Worm (Caenorhabditis elegans) whole organism, midembryonic: ENCODE data around the gene lipl-2.

Experiments
- T22C8.4 ChIP-seq: fragments of 200-800 bp; sonication (Bioruptor generic); IDR thresholded peaks from 2 replicates; pipeline ENCODE4 v1.3.6; 2022; ENCODE audit warnings: missing genetic modification characterization, missing compliant biosample characterization
- cog-1 ChIP-seq: sonication (generic microtip); optimal IDR thresholded peaks from 2 replicates; lab custom pipeline; 2016; ENCODE audit warnings: missing genetic modification characterization, missing compliant biosample characterization
- med-1 ChIP-seq: sonication (generic microtip); optimal IDR thresholded peaks from 2 replicates; lab custom pipeline; 2017; ENCODE audit warnings: missing genetic modification characterization, mild to moderate bottlenecking, missing compliant biosample characterization, antibody characterized with exemption, missing genetic modification reagents; ENCODE audit not compliant: insufficient read depth
- ref-1 ChIP-seq: fragments of 200-800 bp; sonication (Bioruptor generic); conservative IDR thresholded peaks from 2 replicates; pipeline ENCODE4 v1.3.6; 2022; ENCODE audit warnings: missing genetic modification reagents, missing genetic modification characterization, missing compliant biosample characterization
- tab-1 ChIP-seq: fragments of 200-800 bp; sonication (Bioruptor generic); IDR thresholded peaks from 2 replicates; pipeline ENCODE4 v1.3.6; 2022; ENCODE audit warnings: missing genetic modification characterization, missing compliant biosample characterization
- ztf-23 ChIP-seq: fragments of 200-800 bp; sonication (Bioruptor generic); IDR thresholded peaks from 2 replicates; pipeline ENCODE4 v1.3.6; 2022; ENCODE audit warnings: missing genetic modification reagents, missing genetic modification characterization, missing compliant biosample characterization

DNA sequence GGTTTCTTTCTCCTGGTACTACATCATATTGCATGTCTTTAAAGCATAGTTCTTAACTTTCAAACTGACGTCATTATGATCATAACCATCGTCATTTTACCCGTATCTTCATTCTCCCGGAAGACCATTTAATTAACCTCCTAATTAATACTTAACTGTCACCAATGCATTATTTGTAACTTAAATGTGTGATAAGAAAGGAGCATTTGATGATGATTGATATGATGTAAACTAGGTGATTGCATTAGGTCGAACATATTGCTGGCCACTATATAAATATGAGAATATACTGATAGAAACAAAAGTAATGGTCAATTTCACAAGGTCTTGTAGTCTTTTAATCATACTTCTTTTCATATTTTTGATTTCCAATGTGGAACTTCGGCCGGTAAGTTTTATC, 35.1 kb upstream of the lipl-2 start, which contains the start of gene hrg-3:
- TF ChIP-seq ref-1 (GFP tag; lab: Robert Waterston, UW): no peak
- TF ChIP-seq T22C8.4 (GFP tag; lab: Robert Waterston, UW): no peak
- no peak for TF ChIP-seq med-1 (GFP tag; lab: Kevin White, UChicago)
- TF ChIP-seq tab-1 (GFP tag; lab: Robert Waterston, UW): no peak
- no peak for TF ChIP-seq ztf-23
- no peak for TF ChIP-seq cog-1
